Worm (Caenorhabditis elegans): ENCODE data around the gene C08B11.9.
A peak's percentile ranks its signal among the peaks of the same experiment; 100 is the strongest.

Gene C08B11.9

DNA sequence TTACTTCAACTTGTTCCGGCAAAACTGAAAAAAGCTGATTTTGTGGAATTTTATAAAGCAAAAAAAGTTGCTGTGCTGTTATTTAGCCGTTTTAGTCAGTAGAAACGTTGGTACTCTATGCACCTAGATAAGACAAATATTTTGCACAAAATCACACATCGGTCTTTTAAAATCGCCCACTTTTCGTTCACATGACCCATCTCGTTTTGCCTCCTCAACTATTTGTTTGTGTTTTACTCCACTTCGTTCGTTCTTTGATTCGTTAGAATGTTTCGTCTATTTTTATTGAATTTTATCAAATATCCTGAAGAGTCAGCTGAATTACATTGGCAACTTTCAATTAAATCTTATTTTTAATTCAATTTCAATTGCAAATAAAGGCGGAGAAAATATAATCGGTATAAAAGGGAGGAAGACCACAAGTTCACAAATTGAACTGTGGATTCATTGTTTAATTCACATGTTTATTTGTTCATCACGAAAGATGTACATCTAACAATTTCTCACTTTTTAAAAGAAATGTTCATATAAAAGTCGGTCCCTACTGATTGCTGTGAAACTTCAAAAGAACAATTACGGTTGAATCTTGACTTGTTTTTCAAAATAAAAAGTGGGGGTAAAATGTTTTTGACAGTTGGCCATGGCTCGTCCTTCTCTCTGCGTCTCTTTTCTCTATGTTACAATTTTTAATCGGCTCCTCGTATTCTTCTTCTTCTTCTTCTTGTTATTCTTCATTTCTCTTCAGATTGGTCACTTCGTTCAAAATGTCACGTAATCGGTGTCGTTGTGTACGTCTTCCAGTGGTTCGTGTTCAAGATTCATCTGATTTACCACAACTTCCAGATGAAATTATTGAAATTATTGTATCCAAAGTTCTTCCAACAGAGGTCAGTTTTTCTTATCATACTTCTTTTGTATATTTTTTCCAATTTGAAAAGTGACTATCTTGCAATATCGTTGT, 25.6 kb downstream of the C08B11.9 start, which contains the start of gene DH11.2 (continued):
- no peak for TF ChIP-seq ceh-20 (GFP tag; IDR thresholded peaks at IDR 0.05)
- TF ChIP-seq lin-39 (tag; optimal IDR thresholded peaks at IDR 0.05): no peak
- no peak for TF ChIP-seq tra-1 (GFP tag; IDR thresholded peaks at IDR 0.05)
- TF ChIP-seq ceh-32 (tag; optimal IDR thresholded peaks at IDR 0.05; ENCODE audit: poor library complexity): no peak
- no peak for TF ChIP-seq nhr-102 (tag; optimal IDR thresholded peaks at IDR 0.05)
- no peak for TF ChIP-seq lir-3 (tag; optimal IDR thresholded peaks at IDR 0.05)
- no peak for TF ChIP-seq Y105C5A.15 (GFP tag; IDR thresholded peaks at IDR 0.05)
- no peak for TF ChIP-seq egl-27 (tag; optimal IDR thresholded peaks at IDR 0.05)
- peak in 1 of 2 experiments; percentile 46 for TF ChIP-seq hif-1 (tag; optimal IDR thresholded peaks at IDR 0.05)
- no peak for TF ChIP-seq arid-1 (GFP tag; conservative IDR thresholded peaks at IDR 0.05)
- TF ChIP-seq set-16 (GFP tag; IDR thresholded peaks at IDR 0.05): no peak
- TF ChIP-seq dmd-6 (GFP tag; IDR thresholded peaks at IDR 0.05): peak; percentile 58
- no peak for TF ChIP-seq skn-1 (tag; optimal IDR thresholded peaks at IDR 0.05)
- TF ChIP-seq nhr-10 (tag; optimal IDR thresholded peaks at IDR 0.05): no peak
- TF ChIP-seq mxl-3 (GFP tag; optimal IDR thresholded peaks at IDR 0.05): no peak
- TF ChIP-seq nhr-77 (tag; optimal IDR thresholded peaks at IDR 0.05): peak; percentile 57
- TF ChIP-seq dmd-9 (GFP tag; IDR thresholded peaks at IDR 0.05): no peak
- TF ChIP-seq nhr-76 (tag; optimal IDR thresholded peaks at IDR 0.05): no peak
- no peak for TF ChIP-seq dpl-1 (GFP tag; optimal IDR thresholded peaks at IDR 0.05)
- no peak for TF ChIP-seq ceh-28 (tag; optimal IDR thresholded peaks at IDR 0.05)
- no peak for TF ChIP-seq jun-1 (tag; optimal IDR thresholded peaks at IDR 0.05)
- peak; percentile 36 for TF ChIP-seq dve-1 (tag; optimal IDR thresholded peaks at IDR 0.05; ENCODE audit: insufficient read depth)
- no peak for TF ChIP-seq pha-4 (GFP tag; IDR thresholded peaks at IDR 0.05)
- TF ChIP-seq pha-4 (tag; optimal IDR thresholded peaks at IDR 0.05): no peak
- TF ChIP-seq zip-11 (GFP tag; IDR thresholded peaks at IDR 0.05): no peak
- peak; percentile 75 for TF ChIP-seq aha-1 (tag)
- TF ChIP-seq nhr-48 (tag; optimal IDR thresholded peaks at IDR 0.05): peak; percentile 50
- TF ChIP-seq ceh-62 (tag; optimal IDR thresholded peaks at IDR 0.05): no peak
- no peak for TF ChIP-seq attf-4 (tag; optimal IDR thresholded peaks at IDR 0.05)

DNA sequence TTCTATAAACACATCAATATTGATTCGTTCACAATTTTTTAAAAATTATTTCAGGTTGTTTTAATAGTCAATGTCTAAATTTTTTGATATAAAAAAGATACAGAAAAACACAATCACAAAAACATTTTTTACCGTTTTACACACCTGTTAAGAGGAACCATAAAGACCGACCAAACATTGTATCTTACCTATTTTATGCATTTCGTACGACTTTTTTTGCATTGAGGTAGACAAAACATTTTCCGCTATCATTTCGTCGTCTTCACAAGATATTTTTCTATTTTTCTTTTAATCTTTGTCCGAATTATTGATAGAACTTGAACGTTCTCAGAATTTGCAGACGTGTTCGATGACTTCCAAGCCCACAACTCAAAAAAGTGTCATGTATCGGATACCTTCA, 29.6 kb downstream of the C08B11.9 start, which contains the start of gene glna-2:
glna-2 (plus strand) TSS at position 301 of the 400 bp plus-strand sequence.
- no peak for TF ChIP-seq daf-16 (GFP tag; optimal IDR thresholded peaks at IDR 0.05)
- peak; percentile 1 for TF ChIP-seq daf-16 (tag; optimal IDR thresholded peaks at IDR 0.05)
- no peak for TF ChIP-seq attf-4 (tag; optimal IDR thresholded peaks at IDR 0.05)

DNA sequence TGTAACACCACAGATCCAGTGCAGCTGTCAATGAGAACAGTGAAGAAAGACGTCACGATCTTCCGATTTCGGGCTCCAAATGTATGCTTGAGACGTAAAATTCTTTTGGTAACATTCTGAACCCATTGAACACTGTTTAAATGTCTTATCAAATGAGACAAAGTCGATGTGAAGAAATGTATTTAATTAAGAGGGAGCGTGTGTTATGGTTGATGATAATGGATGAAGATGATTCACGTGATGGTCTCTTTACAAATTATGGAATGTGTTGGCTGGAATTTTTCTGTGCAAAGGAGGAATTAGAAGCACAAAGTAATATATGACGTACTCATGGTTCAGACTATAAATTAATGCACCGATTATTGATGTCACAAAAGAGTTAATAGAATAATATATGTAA, 31.0 kb downstream of the C08B11.9 start:
- TF ChIP-seq set-16 (GFP tag; IDR thresholded peaks at IDR 0.05) (no peak), aha-1 (tag) (peak; percentile 97), mdl-1 (tag; optimal IDR thresholded peaks at IDR 0.05) (no peak), nhr-42 (GFP tag; IDR thresholded peaks at IDR 0.05) (no peak), Y5F2A.4 (GFP tag; optimal IDR thresholded peaks at IDR 0.05) (no peak), dmd-6 (GFP tag; IDR thresholded peaks at IDR 0.05) (peak; percentile 49; the same call in 1 of the 2 replicates)

DNA sequence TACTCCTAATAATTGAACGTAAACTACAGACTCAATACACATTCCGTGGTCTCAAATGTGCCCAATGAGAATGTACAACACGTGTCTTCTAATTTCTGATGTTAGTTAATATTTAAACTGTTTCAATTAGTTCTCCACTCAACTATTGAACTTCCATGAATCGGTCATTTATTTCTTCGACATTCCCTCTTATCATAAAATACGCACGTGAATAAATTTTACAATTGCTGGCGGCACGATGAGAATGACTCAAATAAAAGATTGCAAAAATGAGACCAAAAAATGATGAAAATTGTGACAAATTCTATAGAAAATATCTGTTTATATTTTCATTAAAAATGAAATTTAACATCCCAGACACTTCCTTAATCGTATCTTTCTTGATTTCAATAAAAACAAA, 33.2 kb downstream of the C08B11.9 start:
- TF ChIP-seq dmd-6 (GFP tag; IDR thresholded peaks at IDR 0.05): peak; percentile 35; the same call in 1 of the 2 replicates
- peak; percentile 50 for TF ChIP-seq nhr-28 (tag; optimal IDR thresholded peaks at IDR 0.05)
- no peak for TF ChIP-seq fos-1 (tag; optimal IDR thresholded peaks at IDR 0.05)
- TF ChIP-seq hlh-30 (tag; optimal IDR thresholded peaks at IDR 0.05; ENCODE audit: insufficient read depth): peak; percentile 19
- TF ChIP-seq pqm-1 (tag; optimal IDR thresholded peaks at IDR 0.05): peak; percentile 32
